Worm (Caenorhabditis elegans) whole organism, young adult: Measurements from ENCODE around the gene B0563.7.

ENCODE experiments used
- F23B12.7 ChIP-seq: sonication (generic microtip); optimal IDR thresholded peaks from 2 replicates; lab custom pipeline; 2017; ENCODE audit warnings: missing genetic modification characterization, mild to moderate bottlenecking, missing compliant biosample characterization, antibody characterized with exemption, moderate library complexity; ENCODE audit not compliant: insufficient read depth
- Y53F4B.3 ChIP-seq: fragments of 200-800 bp; sonication (Bioruptor generic); IDR thresholded peaks from 2 replicates; pipeline ENCODE4 v1.3.6; 2022; ENCODE audit warnings: missing genetic modification reagents, missing genetic modification characterization, missing compliant biosample characterization
- him-1 ChIP-seq: sonication (generic microtip); optimal IDR thresholded peaks from 2 replicates; lab custom pipeline; 2016; ENCODE audit warnings: missing genotype, missing genetic modification reagents, missing genetic modification characterization, missing compliant biosample characterization
- nhr-90 ChIP-seq: sonication (generic microtip); optimal IDR thresholded peaks from 2 replicates; lab custom pipeline; 2016; ENCODE audit warnings: missing genotype, mild to moderate bottlenecking, missing genetic modification characterization, missing compliant biosample characterization
- snpc-4 ChIP-seq, 5 experiments: fragments of 150-350 bp in 1 of 5; sonication (generic microtip) in 4 of 5; optimal IDR thresholded peaks; 2 replicates each; lab custom pipeline; 2014 to 2018; ENCODE audit warnings: missing genetic modification characterization in 5 of 5, missing biosample characterization in 3 of 5, antibody characterized with exemption in 2 of 5, mild to moderate bottlenecking in 2 of 5, missing compliant biosample characterization in 2 of 5, missing genotype in 2 of 5, moderate library complexity in 2 of 5, missing genetic modification reagents in 1 of 5

- TF ChIP-seq Y53F4B.3, result no peak
- TF ChIP-seq nhr-90 (tag; lab: Kevin White, UChicago), result no peak
- TF ChIP-seq snpc-4 (GFP tag; optimal IDR thresholded peaks at IDR 0.05; lab: Kevin White, UChicago), result no peak
- no peak for TF ChIP-seq snpc-4 (tag; optimal IDR thresholded peaks at IDR 0.05; lab: Kevin White, UChicago)
- TF ChIP-seq F23B12.7 (tag; lab: Kevin White, UChicago), result no peak
- no peak for TF ChIP-seq him-1 (tag; lab: Kevin White, UChicago)
Observed at ce11 chrX:9104399-9104798, 49.7 kb downstream of the B0563.7 start.
